Fruit fly (Drosophila melanogaster) whole organism: Measurements from ENCODE around the gene CG10137.

Experiments
- CG8478 ChIP-seq: fragments of >200 bp; optimal IDR thresholded peaks from 2 replicates; lab custom pipeline; 2018; ENCODE audit warnings: inconsistent platforms
- Dll ChIP-seq: fragments of >200 bp; optimal IDR thresholded peaks from 2 replicates; lab custom pipeline; 2017
- EcR ChIP-seq, 2 experiments: fragments of >200 bp; optimal IDR thresholded peaks; 2 replicates each; lab custom pipeline; 2017; ENCODE audit warnings: missing biosample characterization in 2 of 2, missing genetic modification characterization in 2 of 2, missing genetic modification reagents in 2 of 2
- pan ChIP-seq: fragments of >200 bp; optimal IDR thresholded peaks from 2 replicates; lab custom pipeline; 2017
- psq ChIP-seq: fragments of >200 bp; optimal IDR thresholded peaks from 2 replicates; lab custom pipeline; 2017
- usp ChIP-seq: fragments of >200 bp; optimal IDR thresholded peaks from 2 replicates; lab custom pipeline; 2017; ENCODE audit warnings: missing biosample characterization, missing genetic modification characterization, mixed read lengths

CG10137 gene

dm6 chr2L:19526316-19526715 is at the start of gene CG10137, which contains the start of gene Dpm1:
Gene CG10137 (plus strand): TSS chr2L:19526686.
Gene Dpm1 (minus strand): TSS chr2L:19526368.
- TF ChIP-seq EcR (GFP tag; optimal IDR thresholded peaks at IDR 0.05; lab: Kevin White, UChicago) (no peak), psq (lab: Kevin White, UChicago) (no peak), usp (GFP tag; lab: Kevin White, UChicago) (no peak), Dll (no peak), pan (lab: Kevin White, UChicago) (no peak), CG8478 (lab: Kevin White, UChicago) (no peak)

- TF ChIP-seq psq (lab: Kevin White, UChicago) (no peak), EcR (GFP tag; optimal IDR thresholded peaks at IDR 0.05; lab: Kevin White, UChicago) (no peak), Dll (no peak), CG8478 (lab: Kevin White, UChicago) (no peak), usp (GFP tag; lab: Kevin White, UChicago) (no peak), pan (lab: Kevin White, UChicago) (no peak)
These were observed 47.1 kb upstream of the CG10137 start for dm6 chr2L:19479249-19479984.

dm6 chr2L:19480406-19481334 is 45.8 kb upstream of the CG10137 start:
- TF ChIP-seq EcR (GFP tag; optimal IDR thresholded peaks at IDR 0.05; lab: Kevin White, UChicago) (no peak), psq (lab: Kevin White, UChicago) (no peak), Dll (no peak), CG8478 (lab: Kevin White, UChicago) (no peak), usp (GFP tag; lab: Kevin White, UChicago) (no peak), pan (lab: Kevin White, UChicago) (no peak)

dm6 chr2L:19484539-19484938 is 41.9 kb upstream of the CG10137 start, which contains the start of the genes CG10195 and CG13084:
Gene CG10195 (minus strand): TSS chr2L:19484705.
Gene CG13084 (plus strand): TSS chr2L:19484930.
- TF ChIP-seq pan (lab: Kevin White, UChicago) (no peak), psq (lab: Kevin White, UChicago) (no peak)

- no peak for TF ChIP-seq EcR (GFP tag; optimal IDR thresholded peaks at IDR 0.05; lab: Kevin White, UChicago)
- TF ChIP-seq psq (lab: Kevin White, UChicago), result no peak
- no peak for TF ChIP-seq Dll
- TF ChIP-seq pan (lab: Kevin White, UChicago), result no peak
- TF ChIP-seq usp (GFP tag; lab: Kevin White, UChicago), result no peak
- no peak for TF ChIP-seq CG8478 (lab: Kevin White, UChicago)
These were observed 39.3 kb upstream of the CG10137 start, which contains the start of gene CG13083 for dm6 chr2L:19487190-19487589. Gene CG13083 (plus strand): TSS chr2L:19487490.

dm6 chr2L:19489997-19490461 is 36.5 kb upstream of the CG10137 start, which contains the start of the genes CG10194 and CG18094:
Gene CG10194 (minus strand): TSS chr2L:19490104.
Gene CG18094 (plus strand): TSS chr2L:19490262.
- TF ChIP-seq pan (lab: Kevin White, UChicago) (peak; percentile 94), Dll (no peak)

- TF ChIP-seq psq (lab: Kevin White, UChicago), result no peak
- TF ChIP-seq pan (lab: Kevin White, UChicago), result no peak
- TF ChIP-seq Dll, result no peak
- TF ChIP-seq usp (GFP tag; lab: Kevin White, UChicago), result no peak
These were observed 33.4 kb upstream of the CG10137 start, which contains the start of the genes swm and Ctu2 for dm6 chr2L:19492934-19493686. Gene swm (plus strand): TSS chr2L:19493251. Gene Ctu2 (minus strand): TSS chr2L:19493253.

dm6 chr2L:19497983-19498382 is 28.5 kb upstream of the CG10137 start, which contains the start of gene Top3alpha:
Gene Top3alpha (plus strand): TSS chr2L:19498168.
- TF ChIP-seq Dll (no peak), usp (GFP tag; lab: Kevin White, UChicago) (no peak), EcR (GFP tag; optimal IDR thresholded peaks at IDR 0.05; lab: Kevin White, UChicago) (no peak), CG8478 (lab: Kevin White, UChicago) (no peak), pan (lab: Kevin White, UChicago) (no peak), psq (lab: Kevin White, UChicago) (no peak)

- no peak for TF ChIP-seq psq (lab: Kevin White, UChicago)
- TF ChIP-seq CG8478 (lab: Kevin White, UChicago), result no peak
- no peak for TF ChIP-seq EcR (GFP tag; optimal IDR thresholded peaks at IDR 0.05; lab: Kevin White, UChicago)
These were observed 20.2 kb upstream of the CG10137 start for dm6 chr2L:19506323-19506722.

- TF ChIP-seq psq (lab: Kevin White, UChicago), result no peak
- TF ChIP-seq usp (GFP tag; lab: Kevin White, UChicago), result no peak
- TF ChIP-seq Dll, result no peak
- no peak for TF ChIP-seq pan (lab: Kevin White, UChicago)
- no peak for TF ChIP-seq CG8478 (lab: Kevin White, UChicago)
- no peak for TF ChIP-seq EcR (GFP tag; optimal IDR thresholded peaks at IDR 0.05; lab: Kevin White, UChicago)
These were observed 18.0 kb upstream of the CG10137 start, which contains the start of gene cyst for dm6 chr2L:19508361-19508918. Gene cyst (minus strand): TSS chr2L:19508764.
